Fruit fly (Drosophila melanogaster): ENCODE results near the gene CG1575.

- TF ChIP-seq insv (optimal IDR thresholded peaks at IDR 0.05) (no peak), ttk (optimal IDR thresholded peaks at IDR 0.05) (no peak), h (optimal IDR thresholded peaks at IDR 0.05) (no peak)
These were observed 42.9 kb downstream of the CG1575 start, which contains the start of gene CG15337 for dm6 chrX:8159754-8160153.

Measured in Kc167 (cell line).